Fruit fly (Drosophila melanogaster) whole organism: ENCODE data around the gene CG9426.
"Not testable (repeated sequence)": the region's sequence is repeated elsewhere in the genome, so short reads cannot be mapped to it uniquely, and the experiment has no call there.

Source experiments
- CG8478 ChIP-seq: fragments of >200 bp; optimal IDR thresholded peaks from 2 replicates; lab custom pipeline; 2018; ENCODE audit warnings: inconsistent platforms
- Dll ChIP-seq: fragments of >200 bp; optimal IDR thresholded peaks from 2 replicates; lab custom pipeline; 2017
- EcR ChIP-seq, 2 experiments: fragments of >200 bp; optimal IDR thresholded peaks; 2 replicates each; lab custom pipeline; 2017; ENCODE audit warnings: missing biosample characterization in 2 of 2, missing genetic modification characterization in 2 of 2, missing genetic modification reagents in 2 of 2
- pan ChIP-seq: fragments of >200 bp; optimal IDR thresholded peaks from 2 replicates; lab custom pipeline; 2017
- psq ChIP-seq: fragments of >200 bp; optimal IDR thresholded peaks from 2 replicates; lab custom pipeline; 2017
- usp ChIP-seq: fragments of >200 bp; optimal IDR thresholded peaks from 2 replicates; lab custom pipeline; 2017; ENCODE audit warnings: missing biosample characterization, missing genetic modification characterization, mixed read lengths

The CG9426 gene

dm6 chr2L:13239689-13240088 is 20.0 kb upstream of the CG9426 start, which contains the start of gene Jhbp13:
Gene Jhbp13 (plus strand): TSS chr2L:13239989.
- no peak for TF ChIP-seq usp (GFP tag; lab: Kevin White, UChicago)
- TF ChIP-seq pan = no peak
- TF ChIP-seq CG8478 = no peak
- TF ChIP-seq psq (lab: Kevin White, UChicago) = no peak
- no peak for TF ChIP-seq Dll (lab: Kevin White, UChicago)
- no peak for TF ChIP-seq EcR (GFP tag; optimal IDR thresholded peaks at IDR 0.05; lab: Kevin White, UChicago)

- no peak for TF ChIP-seq psq (lab: Kevin White, UChicago)
- no peak for TF ChIP-seq CG8478
- no peak for TF ChIP-seq usp (GFP tag; lab: Kevin White, UChicago)
- TF ChIP-seq pan = no peak
- no peak for TF ChIP-seq Dll (lab: Kevin White, UChicago)
- no peak for TF ChIP-seq EcR (GFP tag; optimal IDR thresholded peaks at IDR 0.05; lab: Kevin White, UChicago)
Measured at dm6 chr2L:13236194-13236593, 16.5 kb upstream of the CG9426 start, which contains the start of gene Jhbp14. Gene Jhbp14 (plus strand): TSS chr2L:13236494.

dm6 chr2L:13234610-13235489 is 15.1 kb upstream of the CG9426 start, which contains the start of gene Mabi:
Gene Mabi (minus strand): TSS chr2L:13234660.
- TF ChIP-seq CG8478 = no peak

- TF ChIP-seq psq (lab: Kevin White, UChicago) (no peak), pan (no peak), usp (GFP tag; lab: Kevin White, UChicago) (no peak), Dll (lab: Kevin White, UChicago) (no peak), EcR (GFP tag; optimal IDR thresholded peaks at IDR 0.05; lab: Kevin White, UChicago) (no peak), CG8478 (no peak)
Measured at dm6 chr2L:13231739-13232138, 12.0 kb upstream of the CG9426 start, which contains the start of gene Prosalpha6T. Gene Prosalpha6T (plus strand): TSS chr2L:13232039.

dm6 chr2L:13229388-13229882 is 9.7 kb upstream of the CG9426 start, which contains the start of gene CG16815:
Gene CG16815 (plus strand): TSS chr2L:13229832.
- TF ChIP-seq usp (GFP tag; lab: Kevin White, UChicago) = no peak
- TF ChIP-seq EcR (GFP tag; optimal IDR thresholded peaks at IDR 0.05; lab: Kevin White, UChicago) = no peak
- no peak for TF ChIP-seq Dll (lab: Kevin White, UChicago)
- TF ChIP-seq psq (lab: Kevin White, UChicago) = no peak
- no peak for TF ChIP-seq CG8478
- TF ChIP-seq pan = no peak

dm6 chr2L:13227242-13227641 is 7.5 kb upstream of the CG9426 start, which contains the start of gene CG16813:
Gene CG16813 (plus strand): TSS chr2L:13227529.
- TF ChIP-seq Dll (lab: Kevin White, UChicago) (no peak), pan (no peak), CG8478 (no peak), psq (lab: Kevin White, UChicago) (no peak), usp (GFP tag; lab: Kevin White, UChicago) (no peak), EcR (GFP tag; optimal IDR thresholded peaks at IDR 0.05; lab: Kevin White, UChicago) (no peak)

dm6 chr2L:13225225-13225840 is 5.6 kb upstream of the CG9426 start, which contains the start of gene CG15480:
Gene CG15480 (minus strand): TSS chr2L:13225275.
- TF ChIP-seq pan (no peak), usp (GFP tag; lab: Kevin White, UChicago) (no peak), EcR (GFP tag; optimal IDR thresholded peaks at IDR 0.05; lab: Kevin White, UChicago) (no peak), psq (lab: Kevin White, UChicago) (no peak), CG8478 (no peak), Dll (lab: Kevin White, UChicago) (no peak)

- TF ChIP-seq usp (GFP tag; lab: Kevin White, UChicago) (no peak), Dll (lab: Kevin White, UChicago) (no peak)
Measured at dm6 chr2L:13222225-13222648, 2.5 kb upstream of the CG9426 start, which contains the start of the genes Ski6 and CG16812. Gene Ski6 (minus strand): TSS chr2L:13222429. Gene CG16812 (plus strand): TSS chr2L:13222587.

- no peak for TF ChIP-seq psq (lab: Kevin White, UChicago)
- TF ChIP-seq CG8478 = no peak
- no peak for TF ChIP-seq EcR (GFP tag; optimal IDR thresholded peaks at IDR 0.05; lab: Kevin White, UChicago)
- no peak for TF ChIP-seq Dll (lab: Kevin White, UChicago)
- TF ChIP-seq usp (GFP tag; lab: Kevin White, UChicago) = no peak
- TF ChIP-seq pan = no peak
Measured at dm6 chr2L:13215010-13215409, 4.7 kb downstream of the CG9426 start, which contains the start of gene kek4. Gene kek4 (minus strand): TSS chr2L:13215350.

dm6 chr2L:13211764-13212265 is 7.9 kb downstream of the CG9426 start, which contains the start of gene CG15482:
Gene CG15482 (minus strand): TSS chr2L:13211814.
- not testable (repeated sequence) for TF ChIP-seq CG8478; psq (lab: Kevin White, UChicago); EcR (GFP tag; optimal IDR thresholded peaks at IDR 0.05; lab: Kevin White, UChicago)

dm6 chr2L:13206857-13207463 is 12.8 kb downstream of the CG9426 start:
- no peak for TF ChIP-seq CG8478
- TF ChIP-seq pan = no peak
- no peak for TF ChIP-seq usp (GFP tag; lab: Kevin White, UChicago)
- no peak for TF ChIP-seq psq (lab: Kevin White, UChicago)
- TF ChIP-seq EcR (GFP tag; optimal IDR thresholded peaks at IDR 0.05; lab: Kevin White, UChicago) = no peak
- no peak for TF ChIP-seq Dll (lab: Kevin White, UChicago)
